Worm (Caenorhabditis elegans): ENCODE results near the gene K10H10.12.

DNA sequence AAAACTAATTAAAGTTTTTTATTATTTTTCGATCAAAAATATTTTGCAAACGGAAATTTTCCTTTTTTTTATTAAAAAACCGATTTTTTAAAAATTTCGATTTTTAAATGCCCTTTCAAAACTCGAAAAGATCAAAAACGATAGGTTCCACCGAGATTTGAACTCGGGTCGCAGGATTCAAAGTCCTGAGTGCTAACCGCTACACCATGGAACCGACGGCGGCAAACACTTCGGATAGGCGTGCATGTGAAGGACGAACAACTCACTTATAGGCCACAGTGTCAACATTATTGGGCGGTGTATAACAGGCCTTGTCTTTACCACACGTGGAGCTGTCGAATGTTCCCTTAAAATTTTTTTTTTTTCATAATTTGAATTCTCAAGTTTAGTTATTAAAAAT, 31.4 kb downstream of the K10H10.12 start:
- TF ChIP-seq ceh-44 (GFP tag; IDR thresholded peaks at IDR 0.05) = no peak
- no peak for TF ChIP-seq ces-1 (GFP tag; optimal IDR thresholded peaks at IDR 0.05)
- TF ChIP-seq F10B5.3 (tag; optimal IDR thresholded peaks at IDR 0.05) = no peak
- TF ChIP-seq egl-27 (tag; optimal IDR thresholded peaks at IDR 0.05) = no peak
- no peak for TF ChIP-seq unc-130 (GFP tag; optimal IDR thresholded peaks at IDR 0.05)
- TF ChIP-seq fkh-10 (GFP tag; optimal IDR thresholded peaks at IDR 0.05) = no peak
- TF ChIP-seq skn-1 (tag; optimal IDR thresholded peaks at IDR 0.05) = no peak
- no peak for TF ChIP-seq nhr-237 (tag; optimal IDR thresholded peaks at IDR 0.05)
